Worm (Caenorhabditis elegans) whole organism, L1 larva: ENCODE measurements around the gene srw-62.

ENCODE experiments used
- ceh-90 ChIP-seq: sonication (generic microtip); optimal IDR thresholded peaks from 2 replicates; lab custom pipeline; 2016; ENCODE audit warnings: missing genetic modification characterization, missing compliant biosample characterization
- dpl-1 ChIP-seq, 3 experiments: fragments of 150-350 bp in 2 of 3; sonication (generic microtip) in 1 of 3; optimal IDR thresholded peaks; 2 replicates each; lab custom pipeline; 2014 to 2017; ENCODE audit warnings: missing biosample characterization in 3 of 3, missing genetic modification characterization in 3 of 3, missing genetic modification reagents in 3 of 3
- egl-27 ChIP-seq, 2 experiments: fragments of 150-350 bp in 1 of 2; sonication (generic microtip); optimal IDR thresholded peaks; 3 replicates each; lab custom pipeline; 2017 to 2018; ENCODE audit warnings: missing biosample characterization in 2 of 2, missing genetic modification characterization in 2 of 2, missing genetic modification reagents in 2 of 2
- hlh-17 ChIP-seq: fragments of 200-800 bp; sonication (Bioruptor generic); optimal IDR thresholded peaks from 2 replicates; lab custom pipeline; 2018; ENCODE audit warnings: missing genetic modification characterization, mild to moderate bottlenecking, missing compliant biosample characterization, moderate library complexity, borderline replicate concordance
- lin-39 ChIP-seq: fragments of 150-350 bp; optimal IDR thresholded peaks from 2 replicates; lab custom pipeline; 2014; ENCODE audit warnings: missing biosample characterization, missing genetic modification reagents, missing genetic modification characterization
- nhr-11 ChIP-seq: fragments of 150-350 bp; optimal IDR thresholded peaks from 2 replicates; lab custom pipeline; 2014; ENCODE audit warnings: missing biosample characterization, missing genetic modification characterization
- nhr-237 ChIP-seq: fragments of 150-350 bp; optimal IDR thresholded peaks from 2 replicates; lab custom pipeline; 2014; ENCODE audit warnings: missing biosample characterization, missing genetic modification characterization
- skn-1 ChIP-seq: fragments of 150-350 bp; optimal IDR thresholded peaks from 2 replicates; lab custom pipeline; 2014; ENCODE audit warnings: missing biosample characterization, missing genetic modification characterization
- sptf-1 ChIP-seq: fragments of 150-350 bp; optimal IDR thresholded peaks from 2 replicates; lab custom pipeline; 2014; ENCODE audit warnings: missing biosample characterization, missing genetic modification characterization
- tlp-1 ChIP-seq: fragments of 150-350 bp; optimal IDR thresholded peaks from 2 replicates; lab custom pipeline; 2014; ENCODE audit warnings: missing biosample characterization, missing genetic modification characterization
- ztf-11 ChIP-seq, 2 experiments: sonication (generic microtip); optimal IDR thresholded peaks; 2 replicates each; lab custom pipeline; 2016 to 2017; ENCODE audit warnings: missing genetic modification characterization in 2 of 2, missing biosample characterization in 1 of 2, missing compliant biosample characterization in 1 of 2

DNA sequence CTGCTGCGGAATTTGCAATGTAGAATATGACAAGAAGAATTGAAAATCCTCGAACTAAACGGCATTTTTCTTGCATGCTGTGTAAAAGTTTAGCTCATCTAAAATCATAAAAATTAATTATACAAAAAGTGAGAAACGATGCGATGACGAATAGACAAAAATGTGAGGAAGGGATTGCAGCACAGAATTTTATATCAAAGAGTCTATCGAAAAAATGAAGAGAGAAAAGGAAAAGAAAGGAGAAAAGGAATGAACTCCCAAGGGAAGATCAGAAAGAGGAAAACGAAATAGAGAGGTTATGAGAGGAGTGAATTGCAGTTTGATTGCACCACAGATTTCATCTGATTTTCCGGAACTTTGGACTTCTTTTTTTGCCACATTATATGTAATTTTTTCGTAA is 31.0 kb upstream of the srw-62 start, which contains the start of gene glr-4:
- TF ChIP-seq nhr-11 (tag; lab: Kevin White, UChicago) = no peak
- TF ChIP-seq skn-1 (tag; lab: Kevin White, UChicago) = no peak
- TF ChIP-seq dpl-1 (GFP tag; optimal IDR thresholded peaks at IDR 0.05; lab: Kevin White, UChicago) = no peak
- no peak for TF ChIP-seq lin-39 (tag; lab: Kevin White, UChicago)
- TF ChIP-seq hlh-17 (GFP tag; lab: Kevin White, UChicago) = no peak
- no peak for TF ChIP-seq tlp-1 (tag; lab: Kevin White, UChicago)
- no peak for TF ChIP-seq nhr-237 (tag; lab: Kevin White, UChicago)
- no peak for TF ChIP-seq egl-27 (tag; optimal IDR thresholded peaks at IDR 0.05; lab: Kevin White, UChicago)
- no peak for TF ChIP-seq ztf-11 (tag; optimal IDR thresholded peaks at IDR 0.05; lab: Kevin White, UChicago)
- TF ChIP-seq ceh-90 (tag; lab: Kevin White, UChicago) = no peak
- no peak for TF ChIP-seq sptf-1
